Fruit fly (Drosophila melanogaster): ENCODE data around the gene nAChRalpha3.

The nAChRalpha3 gene

DNA sequence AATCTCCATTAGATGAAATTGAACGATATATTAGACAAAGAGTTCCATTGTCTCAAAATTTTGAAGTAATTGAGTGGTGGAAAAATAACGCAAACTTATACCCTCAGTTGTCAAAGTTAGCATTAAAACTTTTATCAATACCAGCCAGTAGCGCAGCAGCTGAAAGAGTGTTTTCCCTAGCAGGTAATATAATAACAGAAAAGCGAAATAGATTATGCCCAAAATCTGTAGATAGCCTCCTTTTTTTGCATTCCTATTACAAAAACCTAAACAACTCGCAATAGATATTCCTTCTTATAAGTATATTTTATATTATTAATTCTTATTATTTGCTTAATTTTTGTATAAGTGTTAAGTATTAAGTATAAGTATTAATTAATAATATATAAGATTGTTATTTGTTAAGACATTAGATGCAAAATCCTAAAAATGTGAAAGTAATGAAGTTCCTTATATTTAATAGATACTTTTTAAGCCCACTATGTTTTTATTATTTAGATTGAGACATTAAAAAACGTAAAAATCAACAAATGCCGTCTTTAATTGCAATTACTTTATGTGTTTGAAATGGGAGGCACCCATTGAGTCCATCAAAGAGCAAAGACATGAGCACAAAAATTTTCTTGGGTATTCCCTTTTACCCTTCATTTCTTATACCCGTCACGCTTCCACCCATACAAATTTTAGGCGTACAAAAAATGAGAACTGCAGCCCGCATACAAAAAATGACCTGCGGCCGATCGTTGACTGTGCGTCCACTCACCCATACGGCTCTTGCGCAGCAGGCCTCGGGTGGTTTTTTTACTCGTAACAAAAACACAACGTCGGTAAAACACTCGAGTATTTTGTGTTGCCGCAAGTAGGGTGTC lies 71.4 kb downstream of the nAChRalpha3 start:
- TF ChIP-seq jim (GFP tag; optimal IDR thresholded peaks at IDR 0.05): peak; percentile 17
- peak; percentile 14 for TF ChIP-seq psq (GFP tag; optimal IDR thresholded peaks at IDR 0.05)
- TF ChIP-seq GATAd (GFP tag; optimal IDR thresholded peaks at IDR 0.05): peak; percentile 13
- TF ChIP-seq Dif (GFP tag; optimal IDR thresholded peaks at IDR 0.05; ENCODE audit: partially characterized antibody): peak; percentile 38
- TF ChIP-seq sage (GFP tag; optimal IDR thresholded peaks at IDR 0.05): peak; percentile 56
- peak; percentile 9 for TF ChIP-seq usp (GFP tag; optimal IDR thresholded peaks at IDR 0.05)

dm6 chrX:8294493-8295337 lies 72.3 kb downstream of the nAChRalpha3 start:
- TF ChIP-seq OdsH (GFP tag; optimal IDR thresholded peaks at IDR 0.05): no peak
- no peak for TF ChIP-seq rgr (GFP tag; optimal IDR thresholded peaks at IDR 0.05)
- no peak for TF ChIP-seq br (GFP tag; optimal IDR thresholded peaks at IDR 0.05)
- peak; percentile 25 for TF ChIP-seq Vsx2 (GFP tag; optimal IDR thresholded peaks at IDR 0.05; ENCODE audit: partially characterized antibody)
- TF ChIP-seq h (GFP tag; optimal IDR thresholded peaks at IDR 0.05): no peak
- TF ChIP-seq CG32264 (GFP tag; optimal IDR thresholded peaks at IDR 0.05): no peak
- peak; percentile 99 for TF ChIP-seq Dfd (GFP tag; optimal IDR thresholded peaks at IDR 0.05)
- no peak for TF ChIP-seq HLH106 (tag; optimal IDR thresholded peaks at IDR 0.05)
- TF ChIP-seq Jra (GFP tag; optimal IDR thresholded peaks at IDR 0.05): no peak
- TF ChIP-seq Mio (GFP tag; optimal IDR thresholded peaks at IDR 0.05): no peak
- TF ChIP-seq Hr78 (GFP tag; optimal IDR thresholded peaks at IDR 0.05): no peak
- no peak for TF ChIP-seq dsf (GFP tag; optimal IDR thresholded peaks at IDR 0.05; ENCODE audit: borderline replicate concordance)
- no peak for TF ChIP-seq Hnf4 (GFP tag; optimal IDR thresholded peaks at IDR 0.05)
- TF ChIP-seq Abd-B (GFP tag; optimal IDR thresholded peaks at IDR 0.05): no peak
- no peak for TF ChIP-seq foxo (GFP tag; optimal IDR thresholded peaks at IDR 0.05)
- peak; percentile 78 for TF ChIP-seq tai (GFP tag; optimal IDR thresholded peaks at IDR 0.05)
- TF ChIP-seq brk (GFP tag; optimal IDR thresholded peaks at IDR 0.05): no peak
- TF ChIP-seq woc (GFP tag; optimal IDR thresholded peaks at IDR 0.05): no peak
- no peak for TF ChIP-seq CG9705 (GFP tag; optimal IDR thresholded peaks at IDR 0.05)
- no peak for TF ChIP-seq fru (GFP tag; optimal IDR thresholded peaks at IDR 0.05)
- no peak for TF ChIP-seq dl (GFP tag; optimal IDR thresholded peaks at IDR 0.05; ENCODE audit: insufficient read depth in 1 of 2, partially characterized antibody in 2 of 2)
- TF ChIP-seq dmrt93B (GFP tag; optimal IDR thresholded peaks at IDR 0.05): no peak
- TF ChIP-seq pan (optimal IDR thresholded peaks at IDR 0.05): no peak
- TF ChIP-seq psq (GFP tag; optimal IDR thresholded peaks at IDR 0.05): no peak
- peak; percentile 24 for TF ChIP-seq CrebA (GFP tag; optimal IDR thresholded peaks at IDR 0.05; ENCODE audit: borderline replicate concordance)
- no peak for TF ChIP-seq Myc (optimal IDR thresholded peaks at IDR 0.05)
- no peak for TF ChIP-seq GATAd (GFP tag; optimal IDR thresholded peaks at IDR 0.05)
- TF ChIP-seq Hr83 (GFP tag; optimal IDR thresholded peaks at IDR 0.05; ENCODE audit: poor library complexity, severe bottlenecking): no peak
- no peak for TF ChIP-seq Dif (GFP tag; optimal IDR thresholded peaks at IDR 0.05; ENCODE audit: partially characterized antibody)
- TF ChIP-seq usp (GFP tag; optimal IDR thresholded peaks at IDR 0.05): no peak
- no peak for TF ChIP-seq sage (GFP tag; optimal IDR thresholded peaks at IDR 0.05)
- TF ChIP-seq N (GFP tag; optimal IDR thresholded peaks at IDR 0.05): no peak
- TF ChIP-seq Sp1 (GFP tag; optimal IDR thresholded peaks at IDR 0.05): no peak
- no peak for TF ChIP-seq jim (GFP tag; optimal IDR thresholded peaks at IDR 0.05)
- TF ChIP-seq sv (GFP tag; optimal IDR thresholded peaks at IDR 0.05): no peak

DNA sequence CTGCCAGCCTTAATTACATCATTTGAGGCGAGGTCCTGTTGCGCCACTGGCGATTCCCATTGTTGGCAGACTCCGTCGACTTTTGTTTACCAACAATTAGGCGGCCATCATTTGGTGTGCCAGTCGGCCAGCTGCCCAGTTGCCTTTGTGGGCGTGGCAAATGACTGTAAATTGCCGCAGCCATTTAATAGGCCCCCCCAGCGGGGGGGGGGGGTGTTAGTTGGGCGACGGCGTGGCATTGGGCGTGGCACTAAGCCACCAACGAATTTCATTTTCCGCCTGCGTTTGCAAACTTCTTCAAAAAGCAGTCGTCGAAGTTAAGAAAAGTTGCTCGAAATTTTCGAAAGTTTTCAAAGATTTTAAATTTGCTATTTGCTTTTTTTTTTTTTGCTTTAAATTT lies 80.1 kb downstream of the nAChRalpha3 start:
- TF ChIP-seq Dfd (GFP tag; optimal IDR thresholded peaks at IDR 0.05) (peak; percentile 91), sage (GFP tag; optimal IDR thresholded peaks at IDR 0.05) (no peak)

Measured in whole organism, wandering third instar larva.